Fruit fly (Drosophila melanogaster): ENCODE results near the gene mRNA-cap.
A peak's percentile ranks its signal among the peaks of the same experiment; 100 is the strongest.

mRNA-cap gene

dm6 chrX:14242941-14243736 is 517 bp upstream of the mRNA-cap start, which contains the start of gene CG32599 (continued):
- TF ChIP-seq CG10565 (GFP tag; optimal IDR thresholded peaks at IDR 0.05) (no peak), Hsf (GFP tag; optimal IDR thresholded peaks at IDR 0.05) (no peak), Trl (optimal IDR thresholded peaks at IDR 0.05) (no peak), Trl (GFP tag; optimal IDR thresholded peaks at IDR 0.05) (no peak), CG6689 (GFP tag; IDR thresholded peaks at IDR 0.05) (peak; percentile 62), B-H1 (GFP tag; IDR thresholded peaks at IDR 0.05) (peak; percentile 23; the same call in 1 of the 3 replicates), ind (GFP tag; optimal IDR thresholded peaks at IDR 0.05) (peak; percentile 22), ATbp (GFP tag; optimal IDR thresholded peaks at IDR 0.05) (no peak), CG8765 (GFP tag; IDR thresholded peaks at IDR 0.05) (no peak), Mes4 (GFP tag; optimal IDR thresholded peaks at IDR 0.05) (no peak), E2f2 (GFP tag; IDR thresholded peaks at IDR 0.05) (peak; percentile 73), Gsc (GFP tag; IDR thresholded peaks at IDR 0.05) (no peak), CG31441 (GFP tag; IDR thresholded peaks at IDR 0.05) (peak; percentile 59), gfzf (GFP tag; optimal IDR thresholded peaks at IDR 0.05) (peak; percentile 27), zen2 (GFP tag; IDR thresholded peaks at IDR 0.05; ENCODE audit: partially characterized antibody) (no peak; the same call in 2 of the 3 replicates), aop (GFP tag; IDR thresholded peaks at IDR 0.05) (no peak), dati (GFP tag; IDR thresholded peaks at IDR 0.05) (no peak), Drgx (GFP tag; IDR thresholded peaks at IDR 0.05) (no peak), CG3407 (GFP tag; optimal IDR thresholded peaks at IDR 0.05) (no peak), zen (tag; optimal IDR thresholded peaks at IDR 0.05) (peak; percentile 33), Oaz (GFP tag; IDR thresholded peaks at IDR 0.05) (no peak), CG32772 (GFP tag; IDR thresholded peaks at IDR 0.05) (peak; percentile 11; the same call in 1 of the 2 replicates), CG15479 (GFP tag; optimal IDR thresholded peaks at IDR 0.05) (no peak), CG17186 (GFP tag; optimal IDR thresholded peaks at IDR 0.05) (no peak), CG4707 (GFP tag; optimal IDR thresholded peaks at IDR 0.05) (no peak), CG33213 (GFP tag; optimal IDR thresholded peaks at IDR 0.05) (no peak), sim (GFP tag; IDR thresholded peaks at IDR 0.05) (no peak), zfh2 (GFP tag; optimal IDR thresholded peaks at IDR 0.05) (no peak), CG12942 (GFP tag; optimal IDR thresholded peaks at IDR 0.05) (no peak), Chrac-16 (GFP tag; optimal IDR thresholded peaks at IDR 0.05) (no peak), Neu2 (GFP tag; optimal IDR thresholded peaks at IDR 0.05; ENCODE audit: borderline replicate concordance) (no peak), CG3065 (GFP tag; optimal IDR thresholded peaks at IDR 0.05) (no peak), Stat92E (GFP tag; optimal IDR thresholded peaks at IDR 0.05) (no peak), run (tag; optimal IDR thresholded peaks at IDR 0.05) (no peak), CG3281 (GFP tag; optimal IDR thresholded peaks at IDR 0.05) (no peak), bowl (GFP tag; IDR thresholded peaks at IDR 0.05) (no peak), CG13287 (GFP tag; IDR thresholded peaks at IDR 0.05; ENCODE audit: partially characterized antibody) (peak; percentile 72), kni (GFP tag; optimal IDR thresholded peaks at IDR 0.05) (no peak), Hmx (GFP tag; optimal IDR thresholded peaks at IDR 0.05) (no peak), ERR (GFP tag; optimal IDR thresholded peaks at IDR 0.05) (no peak), lov (optimal IDR thresholded peaks at IDR 0.05) (no peak), lov (GFP tag; IDR thresholded peaks at IDR 0.05) (no peak), CG12391 (tag; optimal IDR thresholded peaks at IDR 0.05) (peak; percentile 62), MTF-1 (GFP tag; optimal IDR thresholded peaks at IDR 0.05; ENCODE audit: borderline replicate concordance) (no peak), CG11695 (GFP tag; IDR thresholded peaks at IDR 0.05) (0 out of 3 replicates have a peak, but pooled peaks have one; percentile 39), gem (tag; optimal IDR thresholded peaks at IDR 0.05) (peak; percentile 73), Med (GFP tag) (peak; percentile 5), CG9727 (GFP tag; optimal IDR thresholded peaks at IDR 0.05) (peak; percentile 48), CG1602 (GFP tag; optimal IDR thresholded peaks at IDR 0.05) (peak; percentile 30), eyg (GFP tag; optimal IDR thresholded peaks at IDR 0.05) (no peak)
